Worm (Caenorhabditis elegans) whole organism, L4 larva: ENCODE data around the gene slc-5A12.

Experiments
- D1046.2 ChIP-seq: fragments of 200-800 bp; sonication (Bioruptor generic); IDR thresholded peaks from 2 replicates; pipeline ENCODE4 v1.3.6; 2022; ENCODE audit warnings: missing genetic modification characterization, missing compliant biosample characterization
- F44E2.7 ChIP-seq: fragments of 200-800 bp; sonication (Bioruptor generic); IDR thresholded peaks from 2 replicates; pipeline ENCODE4 v2.1.2; 2022; ENCODE audit warnings: missing genetic modification characterization, missing compliant biosample characterization
- F49E8.2 ChIP-seq: sonication (generic microtip); optimal IDR thresholded peaks from 2 replicates; lab custom pipeline; 2016; ENCODE audit warnings: missing compliant biosample characterization, mild to moderate bottlenecking, missing genetic modification characterization, borderline replicate concordance
- T20F7.1 ChIP-seq: fragments of 200-800 bp; sonication (Bioruptor generic); optimal IDR thresholded peaks from 2 replicates; lab custom pipeline; 2018; ENCODE audit warnings: mild to moderate bottlenecking, missing genetic modification characterization, missing compliant biosample characterization
- Y48G9A.11 ChIP-seq: fragments of 200-800 bp; sonication (Bioruptor generic); IDR thresholded peaks from 2 replicates; pipeline ENCODE4 v1.3.6; 2022; ENCODE audit warnings: missing genetic modification reagents, missing genetic modification characterization, missing compliant biosample characterization
- Y5F2A.4 ChIP-seq: fragments of 200-800 bp; sonication (Bioruptor generic); optimal IDR thresholded peaks from 2 replicates; lab custom pipeline; 2018; ENCODE audit warnings: mild to moderate bottlenecking, missing genetic modification characterization, missing compliant biosample characterization
- Y75B8A.6 ChIP-seq: fragments of 200-800 bp; sonication (Bioruptor generic); IDR thresholded peaks from 2 replicates; pipeline ENCODE4 v1.3.6; 2022; ENCODE audit warnings: missing genetic modification reagents, missing genetic modification characterization, missing compliant biosample characterization
- ZK546.5 ChIP-seq, 2 experiments: sonication (generic microtip); optimal IDR thresholded peaks; 2 replicates each; lab custom pipeline; 2017; ENCODE audit warnings: missing biosample characterization in 2 of 2, missing genetic modification characterization in 2 of 2
- aha-1 ChIP-seq: fragments of 150-350 bp; peaks from one replicate; lab custom pipeline; 2014; ENCODE audit warnings: missing biosample characterization, missing genetic modification characterization
- aly-2 ChIP-seq: sonication (generic microtip); optimal IDR thresholded peaks from 2 replicates; lab custom pipeline; 2018; ENCODE audit warnings: missing biosample characterization, missing genetic modification characterization
- attf-4 ChIP-seq: sonication (generic microtip); optimal IDR thresholded peaks from 3 replicates; lab custom pipeline; 2017; ENCODE audit warnings: missing biosample characterization, missing genetic modification characterization
- ceh-28 ChIP-seq: fragments of 150-350 bp; optimal IDR thresholded peaks from 2 replicates; lab custom pipeline; 2014; ENCODE audit warnings: missing biosample characterization, missing genetic modification reagents, missing genetic modification characterization
- ctbp-1 ChIP-seq: fragments of 200-800 bp; sonication (Bioruptor generic); IDR thresholded peaks from 2 replicates; pipeline ENCODE4 v1.3.6; 2022; ENCODE audit warnings: missing genetic modification reagents, missing genetic modification characterization, missing compliant biosample characterization
- daf-16 ChIP-seq, 3 experiments: sonication (generic microtip); optimal IDR thresholded peaks; 2 replicates each; lab custom pipeline; 2016 to 2017; ENCODE audit warnings: missing genetic modification characterization in 3 of 3, missing genetic modification reagents in 3 of 3, mild to moderate bottlenecking in 2 of 3, missing compliant biosample characterization in 2 of 3, missing biosample characterization in 1 of 3, moderate library complexity in 1 of 3
- dmd-6 ChIP-seq: fragments of 200-800 bp; sonication (Bioruptor generic); IDR thresholded peaks from 2 replicates; pipeline ENCODE4 v1.3.6; 2022; ENCODE audit warnings: missing genetic modification reagents, missing genetic modification characterization, missing compliant biosample characterization
- duxl-1 ChIP-seq: sonication (generic microtip); optimal IDR thresholded peaks from 2 replicates; lab custom pipeline; 2016; ENCODE audit warnings: mild to moderate bottlenecking, missing genetic modification characterization, moderate library complexity, missing compliant biosample characterization; ENCODE audit not compliant: poor library complexity
- dve-1 ChIP-seq: sonication (generic microtip); optimal IDR thresholded peaks from 2 replicates; lab custom pipeline; 2017; ENCODE audit warnings: antibody characterized with exemption, mild to moderate bottlenecking, missing genetic modification characterization, missing compliant biosample characterization; ENCODE audit not compliant: insufficient read depth
- egl-27 ChIP-seq: sonication (generic microtip); optimal IDR thresholded peaks from 3 replicates; lab custom pipeline; 2017; ENCODE audit warnings: missing biosample characterization, missing genetic modification reagents, missing genetic modification characterization
- fkh-10 ChIP-seq: fragments of 150-350 bp; optimal IDR thresholded peaks from 2 replicates; lab custom pipeline; 2014; ENCODE audit warnings: missing biosample characterization, missing genetic modification reagents, missing genetic modification characterization
- hlh-30 ChIP-seq: sonication (generic microtip); optimal IDR thresholded peaks from 2 replicates; lab custom pipeline; 2017; ENCODE audit warnings: antibody characterized with exemption, mild to moderate bottlenecking, missing genetic modification characterization, missing compliant biosample characterization; ENCODE audit not compliant: insufficient read depth
- hmg-1.1 ChIP-seq: fragments of 200-800 bp; sonication (Bioruptor generic); IDR thresholded peaks from 2 replicates; pipeline ENCODE4 v1.3.6; 2022; ENCODE audit warnings: missing genetic modification reagents, missing genetic modification characterization, missing compliant biosample characterization
- lim-7 ChIP-seq: fragments of 200-800 bp; sonication (Bioruptor generic); IDR thresholded peaks from 2 replicates; pipeline ENCODE4 v1.3.6; 2022; ENCODE audit warnings: missing genetic modification characterization, missing compliant biosample characterization
- lin-13 ChIP-seq: fragments of 150-350 bp; optimal IDR thresholded peaks from 2 replicates; lab custom pipeline; 2014; ENCODE audit warnings: missing biosample characterization, missing genetic modification reagents, missing genetic modification characterization
- lin-39 ChIP-seq: fragments of 150-350 bp; optimal IDR thresholded peaks from 2 replicates; lab custom pipeline; 2014; ENCODE audit warnings: missing biosample characterization, missing genetic modification reagents, missing genetic modification characterization
- lsy-2 ChIP-seq, 2 experiments: fragments of 150-350 bp in 1 of 2; sonication (generic microtip) in 1 of 2; optimal IDR thresholded peaks; 2 replicates each; lab custom pipeline; 2014 to 2017; ENCODE audit warnings: missing biosample characterization in 2 of 2, missing genetic modification characterization in 2 of 2
- madf-5 ChIP-seq, 2 experiments: fragments of 200-800 bp; sonication (Bioruptor generic); IDR thresholded peaks; 2 replicates each; pipeline ENCODE4 v1.3.6; 2022; ENCODE audit warnings: missing compliant biosample characterization in 2 of 2, missing genetic modification characterization in 2 of 2
- mdl-1 ChIP-seq, 2 experiments: fragments of 150-350 bp in 1 of 2; sonication (generic microtip) in 1 of 2; optimal IDR thresholded peaks; 2 replicates each; lab custom pipeline; 2014 to 2017; ENCODE audit warnings: missing biosample characterization in 2 of 2, missing genetic modification characterization in 2 of 2
- mxl-3 ChIP-seq: fragments of 200-800 bp; sonication (Bioruptor generic); optimal IDR thresholded peaks from 2 replicates; lab custom pipeline; 2018; ENCODE audit warnings: mild to moderate bottlenecking, missing genetic modification characterization, missing compliant biosample characterization
- nhr-10 ChIP-seq: fragments of 150-350 bp; optimal IDR thresholded peaks from 2 replicates; lab custom pipeline; 2014; ENCODE audit warnings: missing biosample characterization, missing genetic modification characterization
- nhr-11 ChIP-seq: fragments of 150-350 bp; optimal IDR thresholded peaks from 2 replicates; lab custom pipeline; 2014; ENCODE audit warnings: missing biosample characterization, missing genetic modification characterization
- nhr-28 ChIP-seq: fragments of 150-350 bp; optimal IDR thresholded peaks from 2 replicates; lab custom pipeline; 2014; ENCODE audit warnings: missing biosample characterization, missing genetic modification characterization
- nhr-41 ChIP-seq: fragments of 200-800 bp; sonication (Bioruptor generic); IDR thresholded peaks from 2 replicates; pipeline ENCODE4 v1.3.6; 2022; ENCODE audit warnings: missing genetic modification reagents, missing genetic modification characterization, missing compliant biosample characterization
- nhr-48 ChIP-seq: sonication (generic microtip); optimal IDR thresholded peaks from 2 replicates; lab custom pipeline; 2016; ENCODE audit warnings: mild to moderate bottlenecking, missing genetic modification characterization, missing compliant biosample characterization
- nhr-6 ChIP-seq: fragments of 150-350 bp; optimal IDR thresholded peaks from 2 replicates; lab custom pipeline; 2014; ENCODE audit warnings: missing biosample characterization, missing genetic modification characterization
- nhr-77 ChIP-seq: fragments of 150-350 bp; optimal IDR thresholded peaks from 2 replicates; lab custom pipeline; 2014; ENCODE audit warnings: missing biosample characterization, missing genetic modification characterization
- saeg-2 ChIP-seq: fragments of 200-800 bp; sonication (Bioruptor generic); IDR thresholded peaks from 2 replicates; pipeline ENCODE4 v1.3.6; 2022; ENCODE audit warnings: missing genetic modification reagents, missing genetic modification characterization, missing compliant biosample characterization
- set-16 ChIP-seq: fragments of 200-800 bp; sonication (Bioruptor generic); IDR thresholded peaks from 2 replicates; pipeline ENCODE4 v1.3.6; 2022; ENCODE audit warnings: missing genetic modification reagents, missing genetic modification characterization, missing compliant biosample characterization
- snpc-1.2 ChIP-seq: fragments of 200-800 bp; sonication (Bioruptor generic); IDR thresholded peaks from 2 replicates; pipeline ENCODE4 v1.3.6; 2022; ENCODE audit warnings: missing genetic modification reagents, missing genetic modification characterization, missing compliant biosample characterization
- spr-1 ChIP-seq: sonication (generic microtip); optimal IDR thresholded peaks from 2 replicates; lab custom pipeline; 2016; ENCODE audit warnings: mild to moderate bottlenecking, missing genetic modification characterization, missing compliant biosample characterization
- spr-3 ChIP-seq: fragments of 200-800 bp; sonication (Bioruptor generic); optimal IDR thresholded peaks from 2 replicates; lab custom pipeline; 2018; ENCODE audit warnings: mild to moderate bottlenecking, missing genetic modification characterization, missing compliant biosample characterization
- tag-97 ChIP-seq: fragments of 200-800 bp; sonication (Bioruptor generic); IDR thresholded peaks from 2 replicates; pipeline ENCODE4 v1.3.6; 2022; ENCODE audit warnings: missing genetic modification characterization, missing compliant biosample characterization
- unc-130 ChIP-seq: sonication (generic microtip); optimal IDR thresholded peaks from 2 replicates; lab custom pipeline; 2016; ENCODE audit warnings: missing genetic modification reagents, missing genetic modification characterization, missing compliant biosample characterization
- unc-39 ChIP-seq: sonication (generic microtip); optimal IDR thresholded peaks from 2 replicates; lab custom pipeline; 2017; ENCODE audit warnings: missing biosample characterization, missing genetic modification characterization
- unc-62 ChIP-seq, 3 experiments: fragments of 150-350 bp in 1 of 3; sonication (generic microtip); optimal IDR thresholded peaks in 2 of 3; peaks in 1 of 3; 1 replicate in 1 of 3; 2 replicates in 2 of 3; lab custom pipeline; 2014 to 2017; ENCODE audit warnings: missing biosample characterization in 3 of 3, missing genetic modification characterization in 3 of 3, missing genetic modification reagents in 3 of 3, missing genotype in 1 of 3
- zag-1 ChIP-seq: fragments of 150-350 bp; optimal IDR thresholded peaks from 2 replicates; lab custom pipeline; 2014; ENCODE audit warnings: missing biosample characterization, missing genetic modification characterization
- ztf-11 ChIP-seq: fragments of 150-350 bp; optimal IDR thresholded peaks from 2 replicates; lab custom pipeline; 2014; ENCODE audit warnings: missing biosample characterization, missing genetic modification characterization

slc-5A12 gene

DNA sequence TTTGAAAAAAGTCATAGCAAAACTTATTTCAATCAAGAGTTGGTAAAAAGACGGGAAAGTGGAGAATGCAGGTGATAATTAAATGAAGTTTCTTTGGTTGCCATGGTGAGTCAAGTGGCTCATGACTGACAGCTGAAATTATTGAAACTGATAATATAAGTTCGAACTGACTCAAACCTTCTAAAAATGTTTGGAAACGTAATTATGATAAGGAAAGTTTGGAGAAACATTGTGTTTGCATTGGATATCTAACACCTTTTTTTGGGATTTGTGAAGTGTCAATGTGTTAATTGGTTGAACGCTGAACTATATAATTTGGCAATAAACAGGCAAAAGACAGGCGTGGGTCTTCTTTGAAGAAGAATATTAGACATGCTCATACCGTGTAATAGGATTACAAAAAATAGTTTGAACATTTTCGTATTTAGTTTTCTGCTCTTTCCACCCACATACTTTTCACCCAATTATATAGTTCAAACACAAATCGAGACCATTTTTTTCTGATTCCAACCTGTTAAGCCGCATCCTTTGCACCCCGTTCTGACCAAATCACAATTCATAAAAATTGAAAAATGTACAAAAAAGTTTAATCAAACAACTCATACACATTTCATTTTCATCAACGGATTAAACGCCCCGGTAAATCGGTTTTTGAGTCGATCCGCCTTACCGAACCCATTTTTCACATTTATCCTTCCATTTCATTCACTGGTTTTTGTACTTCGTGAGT is 11.7 kb upstream of the slc-5A12 start, which contains the start of the genes srlf-33 and srlf-32:
TSS of gene srlf-33 (minus strand) at position 101 of the 730 bp plus-strand sequence.
TSS of gene srlf-32 (plus strand) at position 680 of the 730 bp plus-strand sequence.
- TF ChIP-seq duxl-1 (tag; lab: Kevin White, UChicago) = no peak
- TF ChIP-seq aha-1 = peak; percentile 63

DNA sequence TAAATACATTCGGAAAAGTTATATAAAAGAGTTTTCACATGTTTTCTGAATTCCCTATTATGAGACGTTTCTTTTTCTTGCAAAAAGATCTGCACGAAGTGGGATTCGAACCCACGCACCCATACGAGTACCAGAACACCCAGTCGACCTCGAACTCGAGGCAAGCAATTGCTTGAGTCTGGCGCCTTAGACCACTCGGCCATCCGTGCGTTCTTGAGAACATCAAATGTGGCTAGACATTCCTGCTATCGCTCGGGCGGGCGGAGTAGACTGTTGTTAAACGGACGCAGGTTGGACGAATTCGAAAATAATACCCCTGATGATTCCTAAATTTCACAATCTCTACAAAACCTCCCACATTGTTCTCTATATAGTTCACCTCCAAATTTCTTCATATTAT is 8.8 kb upstream of the slc-5A12 start:
- TF ChIP-seq ZK546.5 (tag; optimal IDR thresholded peaks at IDR 0.05; lab: Kevin White, UChicago) = no peak
- TF ChIP-seq spr-3 (GFP tag; lab: Kevin White, UChicago) = no peak
- no peak for TF ChIP-seq ztf-11 (tag; lab: Kevin White, UChicago)
- TF ChIP-seq unc-39 (tag; lab: Kevin White, UChicago) = no peak
- TF ChIP-seq lsy-2 (tag; optimal IDR thresholded peaks at IDR 0.05; lab: Kevin White, UChicago) = peak in 1 of 2 experiments; percentile 48
- no peak for TF ChIP-seq nhr-77 (tag; lab: Kevin White, UChicago)
- TF ChIP-seq ceh-28 (tag; lab: Kevin White, UChicago) = no peak
- peak; percentile 91 for TF ChIP-seq snpc-1.2
- no peak for TF ChIP-seq lin-13 (GFP tag; lab: Kevin White, UChicago)
- TF ChIP-seq duxl-1 (tag; lab: Kevin White, UChicago) = peak; percentile 63
- no peak for TF ChIP-seq T20F7.1
- TF ChIP-seq aha-1 = peak; percentile 96
- peak; percentile 60 for TF ChIP-seq hlh-30 (tag; lab: Kevin White, UChicago)
- peak; percentile 40 for TF ChIP-seq nhr-28
- TF ChIP-seq F44E2.7 (GFP tag; lab: Robert Waterston, UW) = no peak
- TF ChIP-seq nhr-48 (tag; lab: Kevin White, UChicago) = peak; percentile 6
- TF ChIP-seq tag-97 (GFP tag; lab: Robert Waterston, UW) = no peak
- no peak for TF ChIP-seq aly-2 (tag; lab: Kevin White, UChicago)
- TF ChIP-seq fkh-10 (GFP tag; lab: Kevin White, UChicago) = no peak
- TF ChIP-seq lim-7 (GFP tag; lab: Robert Waterston, UW) = peak; percentile 73
- no peak for TF ChIP-seq madf-5 (GFP tag; IDR thresholded peaks at IDR 0.05; lab: Robert Waterston, UW)
- no peak for TF ChIP-seq egl-27 (tag; lab: Kevin White, UChicago)
- TF ChIP-seq lin-39 = no peak
- 0 out of 2 replicates have a peak, but pooled peaks have one; percentile 38 for TF ChIP-seq nhr-41 (GFP tag; lab: Robert Waterston, UW)
- peak; percentile 53 for TF ChIP-seq mxl-3 (GFP tag; lab: Kevin White, UChicago)
- no peak for TF ChIP-seq Y75B8A.6 (GFP tag; lab: Robert Waterston, UW)
- peak in 1 of 2 experiments; percentile 39 for TF ChIP-seq mdl-1 (tag; optimal IDR thresholded peaks at IDR 0.05; lab: Kevin White, UChicago)
- TF ChIP-seq Y48G9A.11 (GFP tag; lab: Robert Waterston, UW) = peak; percentile 61; the same call in 1 of the 2 replicates
- TF ChIP-seq spr-1 (tag; lab: Kevin White, UChicago) = peak; percentile 39
- peak in 1 of 2 experiments; percentile 29 for TF ChIP-seq daf-16 (GFP tag; optimal IDR thresholded peaks at IDR 0.05; lab: Kevin White, UChicago)
- peak; percentile 22 for TF ChIP-seq daf-16 (tag; optimal IDR thresholded peaks at IDR 0.05; lab: Kevin White, UChicago)
- TF ChIP-seq dve-1 (tag; lab: Kevin White, UChicago) = peak; percentile 31
- TF ChIP-seq hmg-1.1 = peak; percentile 68
- no peak for TF ChIP-seq unc-62 (GFP tag; optimal IDR thresholded peaks at IDR 0.05 in 1 of 2; lab: Kevin White, UChicago)
- TF ChIP-seq unc-62 (tag; optimal IDR thresholded peaks at IDR 0.05; lab: Kevin White, UChicago) = no peak
- TF ChIP-seq unc-130 (GFP tag; lab: Kevin White, UChicago) = no peak
- TF ChIP-seq nhr-10 (tag; lab: Kevin White, UChicago) = no peak
- 0 out of 2 replicates have a peak, but pooled peaks have one; percentile 62 for TF ChIP-seq ctbp-1
- peak; percentile 34 for TF ChIP-seq F49E8.2 (tag; lab: Kevin White, UChicago)
- no peak for TF ChIP-seq nhr-11 (tag; lab: Kevin White, UChicago)
- peak; percentile 74 for TF ChIP-seq dmd-6 (GFP tag; lab: Robert Waterston, UW)
- TF ChIP-seq D1046.2 (GFP tag; lab: Robert Waterston, UW) = 0 out of 2 replicates have a peak, but pooled peaks have one; percentile 26
- TF ChIP-seq set-16 (GFP tag; lab: Robert Waterston, UW) = no peak; the same call in 1 of the 2 replicates
- TF ChIP-seq saeg-2 (GFP tag; lab: Robert Waterston, UW) = peak; percentile 76; the same call in 1 of the 2 replicates
- no peak for TF ChIP-seq attf-4 (tag; lab: Kevin White, UChicago)
- TF ChIP-seq zag-1 (tag; lab: Kevin White, UChicago) = no peak
- no peak for TF ChIP-seq Y5F2A.4 (GFP tag; lab: Kevin White, UChicago)
- no peak for TF ChIP-seq nhr-6
